Worm (Caenorhabditis elegans) whole organism, young adult: ENCODE measurements around the gene fbxb-5.

Experiments used
- C06A6.2 ChIP-seq: fragments of 200-800 bp; sonication (Bioruptor generic); conservative IDR thresholded peaks from 2 replicates; pipeline ENCODE4 v1.3.6; 2022; ENCODE audit warnings: missing genetic modification characterization, missing compliant biosample characterization
- aptf-2 ChIP-seq: fragments of 200-800 bp; sonication (Bioruptor generic); conservative IDR thresholded peaks from 2 replicates; pipeline ENCODE4 v1.3.6; 2022; ENCODE audit warnings: missing genetic modification reagents, missing genetic modification characterization, missing compliant biosample characterization
- repo-1 ChIP-seq: sonication (generic microtip); optimal IDR thresholded peaks from 2 replicates; lab custom pipeline; 2017; ENCODE audit warnings: mild to moderate bottlenecking, missing genetic modification characterization, missing compliant biosample characterization
- zfh-2 ChIP-seq: fragments of 200-800 bp; sonication (Bioruptor generic); conservative IDR thresholded peaks from 2 replicates; pipeline ENCODE4 v1.3.6; 2022; ENCODE audit warnings: missing genetic modification reagents, missing genetic modification characterization, missing compliant biosample characterization

DNA sequence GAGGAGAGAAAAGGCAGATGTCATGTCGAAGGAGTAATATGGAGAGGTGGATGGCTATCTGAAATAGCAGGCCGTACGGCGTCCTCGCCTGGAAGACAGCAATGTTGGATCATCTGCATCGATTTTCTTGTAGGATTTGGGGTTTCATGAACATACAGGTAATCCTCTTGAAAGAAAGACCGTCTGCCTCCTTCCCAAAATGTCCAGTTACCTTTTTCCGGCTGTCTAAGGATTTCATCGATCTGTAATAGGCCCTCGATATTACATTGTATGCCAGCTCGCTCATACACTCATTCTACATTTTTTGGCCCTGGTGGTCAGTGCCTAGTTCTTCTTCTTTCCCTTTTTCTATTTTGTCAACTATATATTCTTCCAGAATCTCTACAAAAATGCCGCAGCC lies at the start of gene fbxb-5, which contains the start of gene btb-8:
- no peak for TF ChIP-seq repo-1 (tag; lab: Kevin White, UChicago)
- no peak for TF ChIP-seq C06A6.2 (GFP tag; lab: Robert Waterston, UW)
- TF ChIP-seq zfh-2 (GFP tag; lab: Robert Waterston, UW), result no peak
- no peak for TF ChIP-seq aptf-2 (GFP tag; lab: Robert Waterston, UW)
